Fruit fly (Drosophila melanogaster) S2 (cell line): Measurements from ENCODE around the gene GckIII.

ENCODE experiments used
- CG8478 ChIP-seq: fragments of >200 bp; optimal IDR thresholded peaks from 2 replicates; lab custom pipeline; 2018
- CTCF ChIP-seq, 2 experiments: fragments of >200 bp; optimal IDR thresholded peaks; 2 replicates each; lab custom pipeline; 2018

DNA sequence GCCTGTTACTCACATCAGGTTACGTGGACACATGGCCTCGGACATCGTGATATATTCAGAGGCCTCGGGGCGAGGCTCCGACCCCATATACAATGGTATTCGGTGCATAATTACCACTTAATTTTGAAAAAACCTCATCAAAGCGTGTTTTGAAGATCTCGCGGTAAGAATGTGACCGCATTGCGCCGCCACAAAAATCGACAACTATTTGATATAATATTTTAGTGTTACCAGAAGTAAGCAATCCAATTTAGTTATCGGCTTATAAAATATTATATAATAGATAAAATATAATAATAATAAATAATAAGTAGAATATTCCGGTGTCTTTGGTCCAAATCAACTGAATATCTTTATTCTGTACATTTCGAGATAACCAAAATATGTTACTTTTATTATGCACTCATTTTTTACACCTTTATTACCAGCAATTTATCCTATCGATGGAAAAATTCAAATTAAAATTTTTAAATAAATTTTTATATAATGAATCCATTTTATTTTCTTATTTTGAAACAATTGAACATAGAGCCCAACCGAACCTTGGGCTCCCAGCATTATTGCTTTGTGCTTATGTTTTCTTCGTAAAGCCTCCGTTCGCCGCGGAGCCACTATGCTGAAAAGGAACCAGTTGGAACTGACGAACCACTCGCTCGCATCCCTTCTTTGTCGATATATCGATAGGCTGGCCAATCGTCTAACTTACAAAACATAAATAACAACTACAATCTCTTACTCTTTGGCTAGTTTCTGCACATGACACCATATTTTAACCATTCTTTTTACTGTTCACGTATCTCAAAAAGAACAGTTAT is 45.1 kb upstream of the GckIII start, which contains the start of the genes CG18213 and Trm7-32:
- TF ChIP-seq CG8478 (no peak), CTCF (optimal IDR thresholded peaks at IDR 0.05; lab: Kevin White, UChicago) (peak in 1 of 2 experiments; percentile 17)
